Worm (Caenorhabditis elegans): Measurements from ENCODE around the gene col-155.

Gene col-155

ce11 chrV:11344112-11344511 lies 45.6 kb downstream of the col-155 start:
- TF ChIP-seq ZK337.2 (GFP tag; IDR thresholded peaks at IDR 0.05), result no peak
- TF ChIP-seq sdz-12 (GFP tag; optimal IDR thresholded peaks at IDR 0.05), result no peak
- TF ChIP-seq zip-2 (tag; optimal IDR thresholded peaks at IDR 0.05), result peak; percentile 4
- peak; percentile 54; the same call in 1 of the 2 replicates for TF ChIP-seq T26A8.4 (GFP tag; IDR thresholded peaks at IDR 0.05)
- peak in 1 of 2 experiments; percentile 65 for TF ChIP-seq unc-62 (GFP tag; optimal IDR thresholded peaks at IDR 0.05 in 1 of 2)
- TF ChIP-seq unc-62 (tag; optimal IDR thresholded peaks at IDR 0.05), result no peak

- TF ChIP-seq aly-2 (tag; optimal IDR thresholded peaks at IDR 0.05) (no peak), ces-1 (GFP tag; optimal IDR thresholded peaks at IDR 0.05) (peak; percentile 42)
Observed at ce11 chrV:11341913-11342312, 47.8 kb downstream of the col-155 start, which contains the start of gene T02E9.5. Gene T02E9.5, plus strand, starts transcription at chrV:11342233.

- TF ChIP-seq mes-2 (tag; optimal IDR thresholded peaks at IDR 0.05; ENCODE audit: poor library complexity, severe bottlenecking), result no peak
- no peak for TF ChIP-seq snpc-4 (tag; optimal IDR thresholded peaks at IDR 0.05)
- TF ChIP-seq nhr-41 (GFP tag; IDR thresholded peaks at IDR 0.05), result no peak
- TF ChIP-seq ZK546.5 (tag; optimal IDR thresholded peaks at IDR 0.05), result no peak
- TF ChIP-seq F26F4.8 (GFP tag; conservative IDR thresholded peaks at IDR 0.05), result no peak
- TF ChIP-seq F37D6.2 (tag; optimal IDR thresholded peaks at IDR 0.05), result peak; percentile 14
- TF ChIP-seq tag-97 (GFP tag; IDR thresholded peaks at IDR 0.05), result no peak
- no peak for TF ChIP-seq zfp-3 (GFP tag; conservative IDR thresholded peaks at IDR 0.05)
- no peak for TF ChIP-seq duxl-1 (tag; optimal IDR thresholded peaks at IDR 0.05; ENCODE audit: poor library complexity)
- TF ChIP-seq saeg-2 (GFP tag; IDR thresholded peaks at IDR 0.05), result no peak
- TF ChIP-seq egl-43 (GFP tag; IDR thresholded peaks at IDR 0.05), result 0 out of 2 replicates have a peak, but pooled peaks have one; percentile 29
- no peak for TF ChIP-seq dmd-6 (GFP tag; IDR thresholded peaks at IDR 0.05)
- no peak for TF ChIP-seq mdl-1 (tag; optimal IDR thresholded peaks at IDR 0.05)
- TF ChIP-seq F44E2.7 (GFP tag; IDR thresholded peaks at IDR 0.05), result no peak
- TF ChIP-seq ceh-82 (tag; optimal IDR thresholded peaks at IDR 0.05), result no peak
- no peak for TF ChIP-seq nhr-111 (GFP tag; optimal IDR thresholded peaks at IDR 0.05)
- peak in 1 of 2 experiments; percentile 3 for TF ChIP-seq unc-62 (GFP tag; optimal IDR thresholded peaks at IDR 0.05 in 1 of 2)
- TF ChIP-seq unc-62 (tag; optimal IDR thresholded peaks at IDR 0.05), result no peak
- no peak for TF ChIP-seq madf-9 (GFP tag; conservative IDR thresholded peaks at IDR 0.05)
- no peak for TF ChIP-seq pha-4 (GFP tag; IDR thresholded peaks at IDR 0.05)
- TF ChIP-seq pha-4 (tag; optimal IDR thresholded peaks at IDR 0.05), result no peak
- TF ChIP-seq tra-1 (GFP tag; IDR thresholded peaks at IDR 0.05), result no peak
- TF ChIP-seq attf-4 (tag; optimal IDR thresholded peaks at IDR 0.05), result no peak
- no peak for TF ChIP-seq snpc-1.2 (GFP tag; IDR thresholded peaks at IDR 0.05)
- TF ChIP-seq lin-15B (tag; optimal IDR thresholded peaks at IDR 0.05), result no peak
- no peak for TF ChIP-seq aly-2 (tag; optimal IDR thresholded peaks at IDR 0.05)
- TF ChIP-seq Y5F2A.4 (GFP tag; optimal IDR thresholded peaks at IDR 0.05), result no peak
- no peak for TF ChIP-seq gei-8 (GFP tag; optimal IDR thresholded peaks at IDR 0.05)
- TF ChIP-seq nhr-11 (tag; optimal IDR thresholded peaks at IDR 0.05), result no peak
- TF ChIP-seq ceh-44 (GFP tag; IDR thresholded peaks at IDR 0.05), result no peak
- TF ChIP-seq nhr-102 (tag; optimal IDR thresholded peaks at IDR 0.05), result no peak
- no peak for TF ChIP-seq pqm-1 (tag; optimal IDR thresholded peaks at IDR 0.05)
- no peak for TF ChIP-seq lin-39 (tag; optimal IDR thresholded peaks at IDR 0.05)
- no peak for TF ChIP-seq fos-1 (tag; optimal IDR thresholded peaks at IDR 0.05)
- peak; percentile 82 for TF ChIP-seq set-16 (GFP tag; IDR thresholded peaks at IDR 0.05)
- TF ChIP-seq ztf-7 (tag; optimal IDR thresholded peaks at IDR 0.05), result no peak
- TF ChIP-seq F49E8.2 (tag; optimal IDR thresholded peaks at IDR 0.05; ENCODE audit: borderline replicate concordance), result no peak
- no peak for TF ChIP-seq mdt-29 (GFP tag; IDR thresholded peaks at IDR 0.05)
- TF ChIP-seq Y75B8A.6 (GFP tag; IDR thresholded peaks at IDR 0.05), result no peak
- no peak for TF ChIP-seq ceh-20 (GFP tag; IDR thresholded peaks at IDR 0.05)
- no peak for TF ChIP-seq Y105C5A.15 (GFP tag; IDR thresholded peaks at IDR 0.05)
- TF ChIP-seq daf-12 (tag; optimal IDR thresholded peaks at IDR 0.05), result no peak
- TF ChIP-seq nhr-10 (tag; optimal IDR thresholded peaks at IDR 0.05), result no peak
Observed at ce11 chrV:11341130-11341675, 48.5 kb downstream of the col-155 start.

All from whole organism, L4 larva.